Worm (Caenorhabditis elegans): ENCODE data around the gene C35C5.9.

DNA sequence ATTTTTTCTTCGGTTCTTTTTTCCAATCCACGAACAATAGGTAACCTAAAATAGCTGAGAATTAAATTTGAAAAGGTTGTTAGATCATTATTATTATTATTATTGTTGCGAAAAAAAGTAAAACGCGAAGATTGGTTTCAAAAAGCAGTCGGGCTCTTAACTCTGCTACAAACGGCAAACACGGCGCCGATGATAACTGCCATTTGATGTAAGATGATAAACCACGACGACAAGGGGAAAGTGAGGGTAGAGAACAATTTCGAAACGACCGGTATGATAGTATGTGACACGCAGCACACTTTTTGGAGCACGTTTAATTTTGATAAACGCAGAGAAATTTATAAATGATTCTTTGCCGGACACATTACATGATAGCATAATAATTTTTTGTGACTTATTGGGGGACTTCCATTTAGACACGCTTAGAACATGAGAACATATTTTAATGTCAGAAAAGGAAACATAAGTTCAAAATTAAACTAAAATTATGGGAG is 17.3 kb upstream of the C35C5.9 start, which contains the start of gene hpo-34:
- TF ChIP-seq ztf-23 (GFP tag; IDR thresholded peaks at IDR 0.05): no peak
- no peak for TF ChIP-seq flt-1 (GFP tag; IDR thresholded peaks at IDR 0.05)
- no peak for TF ChIP-seq klf-2 (GFP tag; conservative IDR thresholded peaks at IDR 0.05)
- no peak for TF ChIP-seq ref-1 (GFP tag; conservative IDR thresholded peaks at IDR 0.05)
- TF ChIP-seq tab-1 (GFP tag; IDR thresholded peaks at IDR 0.05): no peak
- TF ChIP-seq ztf-29 (GFP tag; IDR thresholded peaks at IDR 0.05): no peak
- TF ChIP-seq med-1 (GFP tag; optimal IDR thresholded peaks at IDR 0.05; ENCODE audit: insufficient read depth): no peak

Data from whole organism, midembryonic.